Worm (Caenorhabditis elegans) whole organism, L4/young adult: ENCODE results near the gene msrp-7.

Experiments used
- W03F9.2 ChIP-seq: fragments of 150-350 bp; optimal IDR thresholded peaks from 2 replicates; lab custom pipeline; 2014; ENCODE audit warnings: missing biosample characterization, missing genetic modification characterization
- him-1 ChIP-seq: sonication (generic microtip); optimal IDR thresholded peaks from 2 replicates; lab custom pipeline; 2016; ENCODE audit warnings: missing genotype, missing genetic modification reagents, missing genetic modification characterization, missing compliant biosample characterization

DNA sequence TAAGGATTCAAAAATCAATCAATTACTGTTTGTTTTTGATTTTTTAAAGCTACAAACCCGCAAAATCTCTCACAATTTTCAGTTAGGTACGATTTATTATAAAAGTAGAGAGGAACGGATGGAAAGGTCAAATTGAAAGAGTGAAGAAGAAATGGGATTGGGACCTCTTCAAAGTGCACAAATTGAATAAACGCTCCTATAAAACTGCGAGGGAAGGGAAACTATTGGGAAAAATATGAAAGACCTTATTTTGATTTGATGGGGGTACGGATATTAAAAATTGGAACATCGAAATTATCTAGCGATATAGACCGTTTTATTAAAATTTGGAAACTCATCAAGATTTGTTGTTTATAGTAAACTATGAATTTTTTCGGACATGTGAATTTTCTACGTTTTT is 44.0 kb upstream of the msrp-7 start:
- no peak for TF ChIP-seq W03F9.2
- TF ChIP-seq him-1 (tag; lab: Kevin White, UChicago) = no peak
